Worm (Caenorhabditis elegans) whole organism, L1 larva: Measurements from ENCODE around the gene C45G9.10.

ENCODE experiments used
- C04F5.9 ChIP-seq: sonication (generic microtip); optimal IDR thresholded peaks from 2 replicates; lab custom pipeline; 2016; ENCODE audit warnings: missing genetic modification characterization, missing compliant biosample characterization
- C16A3.4 ChIP-seq: fragments of 150-350 bp; optimal IDR thresholded peaks from 2 replicates; lab custom pipeline; 2014; ENCODE audit warnings: missing biosample characterization, missing genetic modification characterization
- aly-2 ChIP-seq: fragments of 150-350 bp; optimal IDR thresholded peaks from 2 replicates; lab custom pipeline; 2014; ENCODE audit warnings: missing biosample characterization, missing genetic modification characterization
- ceh-8 ChIP-seq: fragments of 200-800 bp; sonication (Bioruptor generic); optimal IDR thresholded peaks from 2 replicates; lab custom pipeline; 2018; ENCODE audit warnings: mild to moderate bottlenecking, missing genetic modification characterization, moderate library complexity, missing compliant biosample characterization
- ceh-88 ChIP-seq: fragments of 200-800 bp; sonication (Bioruptor generic); IDR thresholded peaks from 2 replicates; pipeline ENCODE4 v1.3.6; 2022; ENCODE audit warnings: missing genetic modification characterization, missing compliant biosample characterization
- dpl-1 ChIP-seq, 3 experiments: fragments of 150-350 bp in 2 of 3; sonication (generic microtip) in 1 of 3; optimal IDR thresholded peaks; 2 replicates each; lab custom pipeline; 2014 to 2017; ENCODE audit warnings: missing biosample characterization in 3 of 3, missing genetic modification characterization in 3 of 3, missing genetic modification reagents in 3 of 3
- dsc-1 ChIP-seq: sonication (generic microtip); optimal IDR thresholded peaks from 2 replicates; lab custom pipeline; 2016; ENCODE audit warnings: mild to moderate bottlenecking, missing genetic modification characterization, missing compliant biosample characterization
- efl-1 ChIP-seq, 4 experiments: fragments of 150-350 bp; optimal IDR thresholded peaks in 3 of 4; peaks in 1 of 4; 1 replicate in 1 of 4; 2 replicates in 3 of 4; lab custom pipeline; 2014; ENCODE audit warnings: missing biosample characterization in 2 of 4, missing genetic modification characterization in 2 of 4, missing genetic modification reagents in 2 of 4
- efl-3 ChIP-seq: fragments of 200-800 bp; sonication (Bioruptor generic); optimal IDR thresholded peaks from 2 replicates; lab custom pipeline; 2018; ENCODE audit warnings: mild to moderate bottlenecking, missing genetic modification characterization, missing compliant biosample characterization
- egl-13 ChIP-seq: sonication (generic microtip); optimal IDR thresholded peaks from 2 replicates; lab custom pipeline; 2016; ENCODE audit warnings: missing genotype, missing genetic modification reagents, missing genetic modification characterization, missing compliant biosample characterization
- elt-2 ChIP-seq: sonication (generic microtip); optimal IDR thresholded peaks from 2 replicates; lab custom pipeline; 2016; ENCODE audit warnings: missing genetic modification characterization, mild to moderate bottlenecking, inconsistent platforms, missing compliant biosample characterization, missing genetic modification reagents
- elt-3 ChIP-seq, 6 experiments: fragments of 150-350 bp in 1 of 6; sonication (generic microtip); optimal IDR thresholded peaks; 2 replicates each; lab custom pipeline; 2017 to 2018; ENCODE audit warnings: missing biosample characterization in 6 of 6, missing genetic modification characterization in 6 of 6, inconsistent platforms in 1 of 6
- fkh-10 ChIP-seq: sonication (generic microtip); optimal IDR thresholded peaks from 2 replicates; lab custom pipeline; 2017; ENCODE audit warnings: missing biosample characterization, missing genetic modification reagents, missing genetic modification characterization
- fkh-4 ChIP-seq: sonication (generic microtip); optimal IDR thresholded peaks from 2 replicates; lab custom pipeline; 2016; ENCODE audit warnings: missing compliant biosample characterization, missing genetic modification characterization, borderline replicate concordance
- fkh-8 ChIP-seq: sonication (generic microtip); optimal IDR thresholded peaks from 2 replicates; lab custom pipeline; 2016; ENCODE audit warnings: mild to moderate bottlenecking, missing genetic modification characterization, missing compliant biosample characterization
- grh-1 ChIP-seq: fragments of 200-800 bp; sonication (Bioruptor generic); IDR thresholded peaks from 2 replicates; pipeline ENCODE4 v1.3.6; 2022; ENCODE audit warnings: missing genetic modification reagents, missing genetic modification characterization, missing compliant biosample characterization
- irx-1 ChIP-seq: sonication (generic microtip); optimal IDR thresholded peaks from 2 replicates; lab custom pipeline; 2016; ENCODE audit warnings: missing genetic modification characterization, missing compliant biosample characterization
- isw-1 ChIP-seq: fragments of 200-800 bp; sonication (Bioruptor generic); IDR thresholded peaks from 2 replicates; pipeline ENCODE4 v1.3.6; 2022; ENCODE audit warnings: missing genetic modification characterization, missing compliant biosample characterization
- jun-1 ChIP-seq: fragments of 150-350 bp; optimal IDR thresholded peaks from 2 replicates; lab custom pipeline; 2014; ENCODE audit warnings: missing biosample characterization, missing genetic modification reagents, missing genetic modification characterization
- lin-13 ChIP-seq: fragments of 150-350 bp; optimal IDR thresholded peaks from 2 replicates; lab custom pipeline; 2014; ENCODE audit warnings: missing biosample characterization, missing genetic modification reagents, missing genetic modification characterization
- lin-14 ChIP-seq: fragments of 200-800 bp; sonication (Bioruptor generic); optimal IDR thresholded peaks from 2 replicates; lab custom pipeline; 2018; ENCODE audit warnings: mild to moderate bottlenecking, missing genetic modification characterization, moderate library complexity, missing compliant biosample characterization
- lin-35 ChIP-seq, 2 experiments: fragments of 150-350 bp; optimal IDR thresholded peaks; 2 replicates each; lab custom pipeline; 2014; ENCODE audit warnings: missing biosample characterization in 2 of 2, missing genetic modification characterization in 2 of 2, missing genetic modification reagents in 2 of 2
- lir-3 ChIP-seq: sonication (generic microtip); optimal IDR thresholded peaks from 2 replicates; lab custom pipeline; 2016; ENCODE audit warnings: mild to moderate bottlenecking, missing genetic modification characterization, moderate library complexity, missing compliant biosample characterization; ENCODE audit not compliant: poor library complexity
- mab-9 ChIP-seq: fragments of 200-800 bp; sonication (Bioruptor generic); IDR thresholded peaks from 2 replicates; pipeline ENCODE4 v1.3.6; 2022; ENCODE audit warnings: missing genetic modification reagents, missing genetic modification characterization, missing compliant biosample characterization
- mdl-1 ChIP-seq, 2 experiments: fragments of 150-350 bp; optimal IDR thresholded peaks; 2 replicates each; lab custom pipeline; 2014 to 2017; ENCODE audit warnings: missing biosample characterization in 2 of 2, missing genetic modification characterization in 2 of 2, inconsistent platforms in 1 of 2
- mep-1 ChIP-seq: fragments of 150-350 bp; optimal IDR thresholded peaks from 2 replicates; lab custom pipeline; 2014; ENCODE audit warnings: missing biosample characterization, missing genetic modification characterization
- nhr-19 ChIP-seq: fragments of 200-800 bp; sonication (Bioruptor generic); conservative IDR thresholded peaks from 2 replicates; pipeline ENCODE4 v1.3.6; 2022; ENCODE audit warnings: missing genetic modification characterization, missing compliant biosample characterization
- nhr-20 ChIP-seq: sonication (generic microtip); optimal IDR thresholded peaks from 2 replicates; lab custom pipeline; 2016; ENCODE audit warnings: mild to moderate bottlenecking, missing genetic modification characterization, missing compliant biosample characterization
- nhr-47 ChIP-seq: sonication (generic microtip); optimal IDR thresholded peaks from 2 replicates; lab custom pipeline; 2016; ENCODE audit warnings: mild to moderate bottlenecking, missing genetic modification characterization, moderate library complexity, missing compliant biosample characterization
- nhr-71 ChIP-seq: sonication (generic microtip); optimal IDR thresholded peaks from 2 replicates; lab custom pipeline; 2016; ENCODE audit warnings: mild to moderate bottlenecking, missing genetic modification characterization, moderate library complexity, missing compliant biosample characterization
- nhr-77 ChIP-seq: fragments of 150-350 bp; optimal IDR thresholded peaks from 2 replicates; lab custom pipeline; 2014; ENCODE audit warnings: missing biosample characterization, missing genetic modification characterization
- nhr-90 ChIP-seq: sonication (generic microtip); optimal IDR thresholded peaks from 2 replicates; lab custom pipeline; 2016; ENCODE audit warnings: mild to moderate bottlenecking, missing genetic modification characterization, missing compliant biosample characterization; ENCODE audit not compliant: poor library complexity
- pax-3 ChIP-seq: fragments of 200-800 bp; sonication (Bioruptor generic); optimal IDR thresholded peaks from 2 replicates; lab custom pipeline; 2018; ENCODE audit warnings: mild to moderate bottlenecking, missing genetic modification characterization, moderate library complexity, missing compliant biosample characterization
- rnt-1 ChIP-seq: sonication (generic microtip); optimal IDR thresholded peaks from 2 replicates; lab custom pipeline; 2016; ENCODE audit warnings: mild to moderate bottlenecking, missing genetic modification characterization, moderate library complexity, missing compliant biosample characterization
- skn-1 ChIP-seq: fragments of 150-350 bp; optimal IDR thresholded peaks from 2 replicates; lab custom pipeline; 2014; ENCODE audit warnings: missing biosample characterization, missing genetic modification characterization
- snpc-4 ChIP-seq: fragments of 150-350 bp; optimal IDR thresholded peaks from 2 replicates; lab custom pipeline; 2014; ENCODE audit warnings: missing biosample characterization, missing genetic modification characterization
- sox-4 ChIP-seq: sonication (generic microtip); optimal IDR thresholded peaks from 2 replicates; lab custom pipeline; 2016; ENCODE audit warnings: missing genetic modification characterization, missing compliant biosample characterization
- sup-37 ChIP-seq: fragments of 200-800 bp; sonication (Bioruptor generic); optimal IDR thresholded peaks from 2 replicates; lab custom pipeline; 2018; ENCODE audit warnings: mild to moderate bottlenecking, missing genetic modification characterization, missing compliant biosample characterization
- swsn-7 ChIP-seq: sonication (generic microtip); optimal IDR thresholded peaks from 2 replicates; lab custom pipeline; 2016; ENCODE audit warnings: missing genetic modification characterization, missing compliant biosample characterization
- tbx-2 ChIP-seq: sonication (generic microtip); optimal IDR thresholded peaks from 2 replicates; lab custom pipeline; 2016; ENCODE audit warnings: missing genetic modification characterization, missing compliant biosample characterization
- unc-130 ChIP-seq: fragments of 150-350 bp; optimal IDR thresholded peaks from 2 replicates; lab custom pipeline; 2017; ENCODE audit warnings: missing biosample characterization, missing genetic modification characterization, inconsistent platforms
- unc-86 ChIP-seq: sonication (generic microtip); optimal IDR thresholded peaks from 2 replicates; lab custom pipeline; 2016; ENCODE audit warnings: missing genetic modification characterization, missing compliant biosample characterization
- unc-98 ChIP-seq: fragments of 200-800 bp; sonication (Bioruptor generic); IDR thresholded peaks from 2 replicates; pipeline ENCODE4 v1.3.6; 2022; ENCODE audit warnings: missing genetic modification characterization, missing compliant biosample characterization
- xbp-1 ChIP-seq: sonication (generic microtip); optimal IDR thresholded peaks from 2 replicates; lab custom pipeline; 2016; ENCODE audit warnings: missing genetic modification characterization, missing compliant biosample characterization
- zip-4 ChIP-seq: fragments of 200-800 bp; sonication (Bioruptor generic); optimal IDR thresholded peaks from 2 replicates; lab custom pipeline; 2018; ENCODE audit warnings: mild to moderate bottlenecking, missing genetic modification characterization, moderate library complexity, missing compliant biosample characterization
- ztf-11 ChIP-seq, 2 experiments: sonication (generic microtip); optimal IDR thresholded peaks; 2 replicates each; lab custom pipeline; 2016 to 2017; ENCODE audit warnings: missing genetic modification characterization in 2 of 2, missing biosample characterization in 1 of 2, missing compliant biosample characterization in 1 of 2
- ztf-4 ChIP-seq: fragments of 150-350 bp; optimal IDR thresholded peaks from 2 replicates; lab custom pipeline; 2014; ENCODE audit warnings: missing biosample characterization, missing genetic modification characterization

The C45G9.10 gene

DNA sequence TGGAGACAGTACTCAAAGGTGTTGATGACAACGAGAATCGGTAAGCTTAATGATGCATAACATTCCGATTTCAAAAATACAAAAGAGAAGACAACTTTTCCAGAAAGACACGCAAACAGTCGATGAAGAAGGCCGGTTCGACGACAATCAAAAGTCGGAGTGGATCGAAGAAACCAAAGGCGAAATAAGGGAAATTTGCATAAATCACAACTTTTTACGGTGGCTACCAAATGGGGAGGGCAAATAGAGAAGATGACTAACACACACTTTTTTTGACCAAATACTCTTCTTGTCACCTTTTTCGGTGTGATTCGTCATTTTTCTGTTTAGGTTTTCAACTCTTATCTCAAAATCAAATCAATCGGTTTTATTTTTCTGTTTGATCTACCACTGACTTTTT lies 25.5 kb downstream of the C45G9.10 start, which contains the start of gene C45G9.6:
Gene C45G9.6 (plus strand): TSS at position 301 of the 400 bp plus-strand sequence.
- TF ChIP-seq unc-130 (tag; lab: Kevin White, UChicago) (no peak), xbp-1 (tag; lab: Kevin White, UChicago) (no peak), mdl-1 (tag; optimal IDR thresholded peaks at IDR 0.05; lab: Kevin White, UChicago) (no peak), pax-3 (tag; lab: Kevin White, UChicago) (no peak), nhr-77 (no peak), elt-2 (tag; lab: Kevin White, UChicago) (no peak), nhr-19 (GFP tag; lab: Robert Waterston, UW) (no peak), jun-1 (tag; lab: Kevin White, UChicago) (no peak), unc-98 (no peak)

DNA sequence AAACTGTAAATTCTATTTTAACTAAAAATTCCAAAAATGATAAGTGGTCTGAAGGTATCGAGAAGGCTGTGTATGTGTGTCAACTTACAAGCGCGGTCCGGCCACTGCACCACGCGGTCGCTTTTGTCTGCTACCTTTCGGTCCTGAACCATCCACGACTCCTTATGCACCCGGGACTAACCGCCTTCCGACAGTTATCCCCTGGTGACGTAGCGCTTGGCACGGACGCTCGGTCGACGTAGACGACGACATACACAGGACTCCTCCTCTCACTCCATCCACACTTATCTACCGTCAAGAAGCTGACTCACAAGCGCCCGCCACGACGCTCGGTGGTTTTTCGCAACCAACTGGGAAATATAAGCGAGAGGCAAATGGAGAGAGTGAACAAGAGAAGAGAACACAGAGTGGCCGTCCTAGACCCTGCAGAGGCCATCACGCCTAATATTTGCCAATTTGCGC lies 30.3 kb downstream of the C45G9.10 start:
- TF ChIP-seq mep-1 (tag; lab: Kevin White, UChicago) (peak; percentile 67), aly-2 (tag; lab: Kevin White, UChicago) (peak; percentile 64), dpl-1 (GFP tag; optimal IDR thresholded peaks at IDR 0.05; lab: Kevin White, UChicago) (peak; percentile 15 to 29 (median 28)), fkh-10 (peak; percentile 35), xbp-1 (tag; lab: Kevin White, UChicago) (peak; percentile 66), jun-1 (tag; lab: Kevin White, UChicago) (peak; percentile 77), swsn-7 (peak; percentile 79), mab-9 (peak; percentile 75), nhr-19 (GFP tag; lab: Robert Waterston, UW) (peak; percentile 84), fkh-4 (tag; lab: Kevin White, UChicago) (peak; percentile 8), lin-35 (GFP tag; optimal IDR thresholded peaks at IDR 0.05; lab: Kevin White, UChicago) (peak; percentile 13 to 58), tbx-2 (tag; lab: Kevin White, UChicago) (peak; percentile 71), isw-1 (peak; percentile 50), elt-3 (tag; optimal IDR thresholded peaks at IDR 0.05; lab: Kevin White, UChicago) (peak in 1 of 6 experiments; percentile 16), egl-13 (tag; lab: Kevin White, UChicago) (peak; percentile 70), lir-3 (peak; percentile 55), rnt-1 (peak; percentile 58), zip-4 (GFP tag; lab: Kevin White, UChicago) (peak; percentile 51), ztf-4 (peak; percentile 28), pax-3 (tag; lab: Kevin White, UChicago) (peak; percentile 78), sox-4 (tag; lab: Kevin White, UChicago) (peak; percentile 74), C16A3.4 (peak; percentile 55), unc-86 (tag; lab: Kevin White, UChicago) (peak; percentile 45), nhr-77 (peak; percentile 67), efl-3 (GFP tag; lab: Kevin White, UChicago) (peak; percentile 33), nhr-20 (tag; lab: Kevin White, UChicago) (peak; percentile 67), snpc-4 (tag; lab: Kevin White, UChicago) (peak; percentile 25), mdl-1 (tag; optimal IDR thresholded peaks at IDR 0.05; lab: Kevin White, UChicago) (peak in 1 of 2 experiments; percentile 33), irx-1 (peak; percentile 31), sup-37 (GFP tag; lab: Kevin White, UChicago) (peak; percentile 83), elt-2 (tag; lab: Kevin White, UChicago) (peak; percentile 57), nhr-47 (tag; lab: Kevin White, UChicago) (peak; percentile 89), nhr-71 (peak; percentile 81), ceh-88 (GFP tag; lab: Robert Waterston, UW) (peak; percentile 58), skn-1 (tag; lab: Kevin White, UChicago) (peak; percentile 16), fkh-8 (tag; lab: Kevin White, UChicago) (peak; percentile 69), C04F5.9 (peak; percentile 15), nhr-90 (tag; lab: Kevin White, UChicago) (peak; percentile 86), lin-13 (GFP tag; lab: Kevin White, UChicago) (peak; percentile 22), grh-1 (0 out of 2 replicates have a peak, but pooled peaks have one; percentile 35), ceh-8 (peak; percentile 71), dsc-1 (tag; lab: Kevin White, UChicago) (peak; percentile 80), ztf-11 (tag; optimal IDR thresholded peaks at IDR 0.05; lab: Kevin White, UChicago) (peak in 1 of 2 experiments; percentile 71), efl-1 (optimal IDR thresholded peaks at IDR 0.05; lab: Kevin White, UChicago) (peak; percentile 46 to 47), efl-1 (GFP tag; optimal IDR thresholded peaks at IDR 0.05 in 1 of 2; lab: Kevin White, UChicago) (peak; percentile 29 to 95), lin-14 (GFP tag; lab: Kevin White, UChicago) (peak; percentile 78)
